Worm (Caenorhabditis elegans): ENCODE data around the gene C16C8.11.
"Not testable (repeated sequence)": the region's sequence is repeated elsewhere in the genome, so short reads cannot be mapped to it uniquely, and the experiment has no call there.

Gene C16C8.11

ce11 chrII:3444280-3444679 is 9.2 kb upstream of the C16C8.11 start, which contains the start of gene C16C8.4:
C16C8.4 (minus strand) TSS chrII:3444380.
- no peak for TF ChIP-seq unc-62 (GFP tag; optimal IDR thresholded peaks at IDR 0.05)

ce11 chrII:3445285-3445806 is 8.2 kb upstream of the C16C8.11 start, which contains the start of the genes C16C8.5 and C16C8.16:
C16C8.5 (minus strand) TSS chrII:3445385.
C16C8.16 (plus strand) TSS chrII:3445756.
- no peak for TF ChIP-seq unc-62 (GFP tag; optimal IDR thresholded peaks at IDR 0.05)

ce11 chrII:3446647-3447046 is 6.9 kb upstream of the C16C8.11 start, which contains the start of the genes C16C8.20 and gldi-6:
C16C8.20 (plus strand) TSS chrII:3446947.
gldi-6 (plus strand) TSS chrII:3446947.
- TF ChIP-seq unc-62 (GFP tag; optimal IDR thresholded peaks at IDR 0.05), result no peak

- no peak for TF ChIP-seq unc-62 (GFP tag; optimal IDR thresholded peaks at IDR 0.05)
Observed at ce11 chrII:3447906-3448305, 5.6 kb upstream of the C16C8.11 start, which contains the start of gene C16C8.21. C16C8.21 (plus strand) TSS chrII:3448206.

ce11 chrII:3448776-3449280 is 4.7 kb upstream of the C16C8.11 start, which contains the start of gene C16C8.25:
C16C8.25 (plus strand) TSS chrII:3449230.
- no peak for TF ChIP-seq unc-62 (GFP tag; optimal IDR thresholded peaks at IDR 0.05)

ce11 chrII:3449514-3449913 is 4.0 kb upstream of the C16C8.11 start, which contains the start of gene C16C8.14:
C16C8.14 (plus strand) TSS chrII:3449814.
- TF ChIP-seq unc-62 (GFP tag; optimal IDR thresholded peaks at IDR 0.05), result not testable (repeated sequence)

ce11 chrII:3452421-3452820 is 1.1 kb upstream of the C16C8.11 start, which contains the start of gene C16C8.12:
C16C8.12 (plus strand) TSS chrII:3452721.
- no peak for TF ChIP-seq unc-62 (GFP tag; optimal IDR thresholded peaks at IDR 0.05)

ce11 chrII:3458209-3458608 is 4.7 kb downstream of the C16C8.11 start, which contains the start of the genes C16C8.26 and C16C8.19:
C16C8.26 (minus strand) TSS chrII:3458309.
C16C8.19 (plus strand) TSS chrII:3458487.
- TF ChIP-seq unc-62 (GFP tag; optimal IDR thresholded peaks at IDR 0.05), result no peak

ce11 chrII:3459199-3459598 is 5.7 kb downstream of the C16C8.11 start:
- TF ChIP-seq unc-62 (GFP tag; optimal IDR thresholded peaks at IDR 0.05), result no peak

- TF ChIP-seq unc-62 (GFP tag; optimal IDR thresholded peaks at IDR 0.05), result no peak
Observed at ce11 chrII:3460048-3460447, 6.5 kb downstream of the C16C8.11 start, which contains the start of gene C16C8.7. C16C8.7 (minus strand) TSS chrII:3460148.

ce11 chrII:3461586-3461985 is 8.1 kb downstream of the C16C8.11 start, which contains the start of gene C16C8.8:
C16C8.8 (minus strand) TSS chrII:3461686.
- no peak for TF ChIP-seq unc-62 (GFP tag; optimal IDR thresholded peaks at IDR 0.05)

ce11 chrII:3463097-3463496 is 9.6 kb downstream of the C16C8.11 start, which contains the start of gene C16C8.9:
C16C8.9 (minus strand) TSS chrII:3463197.
- TF ChIP-seq unc-62 (GFP tag; optimal IDR thresholded peaks at IDR 0.05), result no peak

- TF ChIP-seq unc-62 (GFP tag; optimal IDR thresholded peaks at IDR 0.05), result not testable (repeated sequence)
Observed at ce11 chrII:3464580-3464979, 11.1 kb downstream of the C16C8.11 start, which contains the start of gene C16C8.10. C16C8.10 (minus strand) TSS chrII:3464680.

- no peak for TF ChIP-seq unc-62 (GFP tag; optimal IDR thresholded peaks at IDR 0.05)
Observed at ce11 chrII:3470549-3470948, 17.0 kb downstream of the C16C8.11 start, which contains the start of gene Y49F6B.20. Y49F6B.20 (minus strand) TSS chrII:3470649.

ce11 chrII:3471603-3472002 is 18.1 kb downstream of the C16C8.11 start, which contains the start of gene Y49F6B.13:
Y49F6B.13 (minus strand) TSS chrII:3471703.
- TF ChIP-seq unc-62 (GFP tag; optimal IDR thresholded peaks at IDR 0.05), result no peak

ce11 chrII:3472316-3472715 is 18.8 kb downstream of the C16C8.11 start, which contains the start of gene Y49F6B.12:
Y49F6B.12 (minus strand) TSS chrII:3472416.
- TF ChIP-seq unc-62 (GFP tag; optimal IDR thresholded peaks at IDR 0.05), result no peak

All from whole organism, dauer.